Worm (Caenorhabditis elegans) whole organism, early embryonic: Measurements from ENCODE around the gene exl-1.

ENCODE experiments used
- F13C5.2 ChIP-seq: sonication (generic microtip); optimal IDR thresholded peaks from 2 replicates; lab custom pipeline; 2017; ENCODE audit warnings: mild to moderate bottlenecking, missing genetic modification characterization, inconsistent platforms, missing compliant biosample characterization
- ama-1 ChIP-seq: fragments of 150-350 bp; optimal IDR thresholded peaks from 2 replicates; lab custom pipeline; 2014
- ceh-13 ChIP-seq: fragments of 200-800 bp; sonication (Bioruptor generic); optimal IDR thresholded peaks from 2 replicates; lab custom pipeline; 2018; ENCODE audit warnings: mild to moderate bottlenecking, missing genetic modification characterization, missing compliant biosample characterization
- ceh-36 ChIP-seq: sonication (generic microtip); optimal IDR thresholded peaks from 2 replicates; lab custom pipeline; 2016; ENCODE audit warnings: missing genetic modification characterization, inconsistent platforms, missing compliant biosample characterization
- flt-1 ChIP-seq: fragments of 200-800 bp; sonication (Bioruptor generic); IDR thresholded peaks from 2 replicates; pipeline ENCODE4 v1.3.6; 2022; ENCODE audit warnings: missing genetic modification characterization, missing compliant biosample characterization
- sea-1 ChIP-seq: fragments of 200-800 bp; sonication (Bioruptor generic); conservative IDR thresholded peaks from 2 replicates; pipeline ENCODE4 v1.3.6; 2022; ENCODE audit warnings: missing genetic modification characterization, missing compliant biosample characterization
- tbx-11 ChIP-seq: fragments of 200-800 bp; sonication (Bioruptor generic); IDR thresholded peaks from 2 replicates; pipeline ENCODE4 v1.3.6; 2022; ENCODE audit warnings: missing genetic modification characterization, missing compliant biosample characterization

ce11 chrII:14380778-14381177, 32.5 kb downstream of the exl-1 start:
- TF ChIP-seq ama-1 (lab: Kevin White, UChicago) = no peak
- TF ChIP-seq flt-1 (GFP tag; lab: Robert Waterston, UW) = no peak
- no peak for TF ChIP-seq tbx-11 (GFP tag; lab: Robert Waterston, UW)
- TF ChIP-seq F13C5.2 = no peak
- TF ChIP-seq ceh-36 (tag; lab: Kevin White, UChicago) = no peak
- TF ChIP-seq ceh-13 (GFP tag; lab: Kevin White, UChicago) = no peak
- TF ChIP-seq sea-1 (GFP tag; lab: Robert Waterston, UW) = no peak
